Fruit fly (Drosophila melanogaster) whole organism, embryonic: ENCODE measurements around the gene CG6178.

Source experiments
- Abd-B ChIP-seq: fragments of 200-800 bp; sonication (Bioruptor generic); optimal IDR thresholded peaks from 2 replicates; lab custom pipeline; 2018; ENCODE audit warnings: missing biosample characterization, mild to moderate bottlenecking, missing genetic modification characterization, moderate library complexity
- CG10366 ChIP-seq: fragments of 200-800 bp; sonication (Bioruptor generic); IDR thresholded peaks from 2 replicates; pipeline ENCODE4 v1.3.6; 2022; ENCODE audit warnings: missing biosample characterization, missing genetic modification characterization
- CG11696 ChIP-seq: fragments of 200-800 bp; sonication (Bioruptor generic); IDR thresholded peaks from 2 replicates; pipeline ENCODE4 v1.3.6; 2022; ENCODE audit warnings: missing biosample characterization, missing genetic modification characterization
- CG12299 ChIP-seq: fragments of 200-800 bp; sonication (Bioruptor generic); optimal IDR thresholded peaks from 2 replicates; lab custom pipeline; 2018; ENCODE audit warnings: missing biosample characterization, mild to moderate bottlenecking, missing genetic modification characterization
- CG13287 ChIP-seq: fragments of 200-800 bp; sonication (Bioruptor generic); IDR thresholded peaks from 2 replicates; pipeline ENCODE4 v1.3.6; 2022; ENCODE audit warnings: missing biosample characterization, missing genetic modification characterization; ENCODE audit not compliant: partially characterized antibody
- CG14667 ChIP-seq: fragments of 200-800 bp; sonication (Bioruptor generic); IDR thresholded peaks from 2 replicates; pipeline ENCODE4 v1.3.6; 2022; ENCODE audit warnings: missing biosample characterization, missing genetic modification characterization
- CG16863 ChIP-seq: fragments of 200-800 bp; sonication (Bioruptor generic); optimal IDR thresholded peaks from 3 replicates; lab custom pipeline; 2016; ENCODE audit warnings: missing biosample characterization, missing genetic modification characterization
- CG17186 ChIP-seq: fragments of 200-800 bp; sonication (Bioruptor generic); optimal IDR thresholded peaks from 3 replicates; lab custom pipeline; 2017; ENCODE audit warnings: missing biosample characterization, missing genetic modification reagents, missing genetic modification characterization
- CG17912 ChIP-seq: fragments of 200-800 bp; sonication (Bioruptor generic); optimal IDR thresholded peaks from 2 replicates; lab custom pipeline; 2018; ENCODE audit warnings: missing biosample characterization, mild to moderate bottlenecking, missing genetic modification characterization
- CG1832 ChIP-seq: fragments of 200-800 bp; sonication (Bioruptor generic); optimal IDR thresholded peaks from 2 replicates; lab custom pipeline; 2017; ENCODE audit warnings: missing biosample characterization, mild to moderate bottlenecking, missing genetic modification characterization, inconsistent platforms
- CG2875 ChIP-seq: fragments of 200-800 bp; sonication (Bioruptor generic); optimal IDR thresholded peaks from 2 replicates; lab custom pipeline; 2017; ENCODE audit warnings: missing biosample characterization, mild to moderate bottlenecking, missing genetic modification characterization, missing genetic modification reagents
- CG30020 ChIP-seq: fragments of 200-800 bp; optimal IDR thresholded peaks from 2 replicates; lab custom pipeline; 2019; ENCODE audit warnings: missing biosample characterization, mild to moderate bottlenecking, missing genetic modification characterization, moderate library complexity
- CG3065 ChIP-seq: fragments of 200-800 bp; sonication (Bioruptor generic); optimal IDR thresholded peaks from 2 replicates; lab custom pipeline; 2016; ENCODE audit warnings: missing biosample characterization, missing genetic modification characterization
- CG31365 ChIP-seq: fragments of 200-800 bp; sonication (Bioruptor generic); optimal IDR thresholded peaks from 2 replicates; lab custom pipeline; 2018; ENCODE audit warnings: missing biosample characterization, mild to moderate bottlenecking, missing genetic modification characterization
- CG3281 ChIP-seq: fragments of 200-800 bp; sonication (Bioruptor generic); optimal IDR thresholded peaks from 3 replicates; lab custom pipeline; 2017; ENCODE audit warnings: missing biosample characterization, mild to moderate bottlenecking, missing genetic modification characterization
- CG33557 ChIP-seq: fragments of 200-800 bp; sonication (Bioruptor generic); optimal IDR thresholded peaks from 2 replicates; lab custom pipeline; 2019; ENCODE audit warnings: missing biosample characterization, mild to moderate bottlenecking, missing genetic modification characterization, moderate library complexity
- CG34376 ChIP-seq: fragments of 200-800 bp; sonication (Bioruptor generic); optimal IDR thresholded peaks from 2 replicates; lab custom pipeline; 2018; ENCODE audit warnings: missing biosample characterization, mild to moderate bottlenecking, missing genetic modification characterization
- CG7963 ChIP-seq: fragments of 200-800 bp; sonication (Bioruptor generic); IDR thresholded peaks from 3 replicates; pipeline ENCODE4 v1.3.6; 2022; ENCODE audit warnings: missing biosample characterization, missing genetic modification characterization; ENCODE audit not compliant: partially characterized antibody
- CG9609 ChIP-seq: fragments of 200-800 bp; sonication (Bioruptor generic); optimal IDR thresholded peaks from 3 replicates; lab custom pipeline; 2016; ENCODE audit warnings: missing biosample characterization, missing genetic modification characterization
- CG9727 ChIP-seq: fragments of 200-800 bp; sonication (Bioruptor generic); optimal IDR thresholded peaks from 3 replicates; lab custom pipeline; 2017; ENCODE audit warnings: missing biosample characterization, mild to moderate bottlenecking, missing genetic modification characterization
- CG9797 ChIP-seq: fragments of 200-800 bp; sonication (Bioruptor generic); optimal IDR thresholded peaks from 3 replicates; lab custom pipeline; 2018; ENCODE audit warnings: missing biosample characterization, mild to moderate bottlenecking, missing genetic modification characterization
- CG9932 ChIP-seq: fragments of 200-800 bp; sonication (Bioruptor generic); IDR thresholded peaks from 2 replicates; pipeline ENCODE4 v1.3.6; 2022; ENCODE audit warnings: missing biosample characterization, missing genetic modification characterization
- CTCF ChIP-seq: fragments of 200-800 bp; sonication (Bioruptor generic); optimal IDR thresholded peaks from 2 replicates; lab custom pipeline; 2017; ENCODE audit warnings: missing biosample characterization, mild to moderate bottlenecking, missing genetic modification characterization, moderate library complexity
- CoRest ChIP-seq: fragments of 200-800 bp; sonication (Bioruptor generic); optimal IDR thresholded peaks from 3 replicates; lab custom pipeline; 2018; ENCODE audit warnings: missing biosample characterization, mild to moderate bottlenecking, missing genetic modification characterization, moderate library complexity
- Fer3 ChIP-seq: fragments of 200-800 bp; sonication (Bioruptor generic); optimal IDR thresholded peaks from 2 replicates; lab custom pipeline; 2018; ENCODE audit warnings: missing biosample characterization, mild to moderate bottlenecking, missing genetic modification characterization, moderate library complexity
- Hmr ChIP-seq: fragments of 200-800 bp; sonication (Bioruptor generic); optimal IDR thresholded peaks from 3 replicates; lab custom pipeline; 2017; ENCODE audit warnings: mild to moderate bottlenecking, missing biosample characterization, missing genetic modification reagents, missing genetic modification characterization
- Lim3 ChIP-seq: fragments of 200-800 bp; sonication (Bioruptor generic); IDR thresholded peaks from 2 replicates; pipeline ENCODE4 v1.3.6; 2022; ENCODE audit warnings: missing biosample characterization, missing genetic modification characterization
- MTF-1 ChIP-seq: fragments of 200-800 bp; sonication (Bioruptor generic); optimal IDR thresholded peaks from 2 replicates; lab custom pipeline; 2018; ENCODE audit warnings: missing biosample characterization, mild to moderate bottlenecking, missing genetic modification characterization, borderline replicate concordance
- Mad ChIP-seq: fragments of 200-800 bp; sonication (Bioruptor generic); optimal IDR thresholded peaks from 2 replicates; lab custom pipeline; 2016; ENCODE audit warnings: missing biosample characterization, missing genetic modification characterization
- Trl ChIP-seq, 3 experiments: fragments of >200 bp in 2 of 3; fragments of 200-800 bp in 1 of 3; sonication (Bioruptor generic) in 1 of 3; optimal IDR thresholded peaks; 2 replicates in 1 of 3; 3 replicates in 2 of 3; lab custom pipeline; 2016 to 2017; ENCODE audit warnings: missing biosample characterization in 1 of 3, missing genetic modification characterization in 1 of 3
- YL-1 ChIP-seq: fragments of 200-800 bp; sonication (Bioruptor generic); optimal IDR thresholded peaks from 3 replicates; lab custom pipeline; 2017; ENCODE audit warnings: missing biosample characterization, mild to moderate bottlenecking, missing genetic modification characterization
- corto ChIP-seq: fragments of 200-800 bp; sonication (Bioruptor generic); optimal IDR thresholded peaks from 2 replicates; lab custom pipeline; 2016; ENCODE audit warnings: missing biosample characterization, mild to moderate bottlenecking, missing genetic modification characterization, moderate library complexity
- da ChIP-seq: fragments of 200-800 bp; sonication (Bioruptor generic); optimal IDR thresholded peaks from 2 replicates; lab custom pipeline; 2016; ENCODE audit warnings: missing biosample characterization, missing genetic modification characterization
- emc ChIP-seq: fragments of 200-800 bp; sonication (Bioruptor generic); optimal IDR thresholded peaks from 2 replicates; lab custom pipeline; 2016; ENCODE audit warnings: missing biosample characterization, missing genetic modification characterization
- gce ChIP-seq: fragments of 200-800 bp; sonication (Bioruptor generic); IDR thresholded peaks from 3 replicates; pipeline ENCODE4 v1.3.6; 2022; ENCODE audit warnings: missing biosample characterization, missing genetic modification characterization
- kay ChIP-seq: fragments of 200-800 bp; sonication (Bioruptor generic); optimal IDR thresholded peaks from 2 replicates; lab custom pipeline; 2016; ENCODE audit warnings: missing biosample characterization, missing genetic modification characterization
- lbe ChIP-seq: fragments of 200-800 bp; sonication (Bioruptor generic); optimal IDR thresholded peaks from 2 replicates; lab custom pipeline; 2016; ENCODE audit warnings: missing biosample characterization, mild to moderate bottlenecking, missing genetic modification characterization
- mld ChIP-seq: fragments of 200-800 bp; sonication (Bioruptor generic); IDR thresholded peaks from 3 replicates; pipeline ENCODE4 v1.3.6; 2022; ENCODE audit warnings: missing biosample characterization, missing genetic modification characterization; ENCODE audit not compliant: partially characterized antibody
- nerfin-2 ChIP-seq: fragments of 200-800 bp; sonication (Bioruptor generic); IDR thresholded peaks from 2 replicates; pipeline ENCODE4 v1.3.6; 2022; ENCODE audit warnings: missing biosample characterization, missing genetic modification characterization; ENCODE audit not compliant: partially characterized antibody
- pnt ChIP-seq: fragments of 200-800 bp; sonication (Bioruptor generic); optimal IDR thresholded peaks from 3 replicates; lab custom pipeline; 2016; ENCODE audit warnings: missing biosample characterization, missing genetic modification characterization
- psq ChIP-seq: fragments of 200-800 bp; sonication (Bioruptor generic); optimal IDR thresholded peaks from 2 replicates; lab custom pipeline; 2017; ENCODE audit warnings: missing biosample characterization, missing genetic modification characterization
- pzg ChIP-seq: fragments of 200-800 bp; sonication (Bioruptor generic); optimal IDR thresholded peaks from 3 replicates; lab custom pipeline; 2018; ENCODE audit warnings: missing biosample characterization, mild to moderate bottlenecking, missing genetic modification characterization, moderate library complexity
- sim ChIP-seq: fragments of 200-800 bp; sonication (Bioruptor generic); IDR thresholded peaks from 2 replicates; pipeline ENCODE4 v1.3.6; 2022; ENCODE audit warnings: missing biosample characterization, missing genetic modification characterization
- slbo ChIP-seq: fragments of 200-800 bp; sonication (Bioruptor generic); IDR thresholded peaks from 2 replicates; pipeline ENCODE4 v1.3.6; 2022; ENCODE audit warnings: missing biosample characterization, missing genetic modification characterization
- stwl ChIP-seq: fragments of 200-800 bp; sonication (Bioruptor generic); optimal IDR thresholded peaks from 3 replicates; lab custom pipeline; 2018; ENCODE audit warnings: missing biosample characterization, mild to moderate bottlenecking, missing genetic modification characterization, moderate library complexity
- trem ChIP-seq: fragments of 200-800 bp; optimal IDR thresholded peaks from 3 replicates; lab custom pipeline; 2019; ENCODE audit warnings: missing biosample characterization, mild to moderate bottlenecking, missing genetic modification characterization, moderate library complexity
- trh ChIP-seq: fragments of 200-800 bp; sonication (Bioruptor generic); optimal IDR thresholded peaks from 2 replicates; lab custom pipeline; 2016; ENCODE audit warnings: missing biosample characterization, missing genetic modification characterization
- zen2 ChIP-seq: fragments of 200-800 bp; sonication (Bioruptor generic); IDR thresholded peaks from 3 replicates; pipeline ENCODE4 v1.3.6; 2022; ENCODE audit warnings: missing biosample characterization, missing genetic modification characterization; ENCODE audit not compliant: partially characterized antibody

CG6178 gene

dm6 chr3R:24151924-24152809, at the start of gene CG6178, which contains the start of gene p38a (continued):
- TF ChIP-seq CG16863 = peak; percentile 28
- no peak for TF ChIP-seq nerfin-2 (GFP tag; lab: Robert Waterston, UW)
- TF ChIP-seq zen2 (GFP tag; lab: Robert Waterston, UW) = no peak
- peak; percentile 93 for TF ChIP-seq trem
- peak; percentile 99 for TF ChIP-seq CoRest (tag; lab: Kevin White, UChicago)
- peak; percentile 7 for TF ChIP-seq CG9797
- TF ChIP-seq Hmr (GFP tag; lab: Kevin White, UChicago) = peak; percentile 98
- TF ChIP-seq CG2875 (GFP tag; lab: Kevin White, UChicago) = peak; percentile 89
- peak; percentile 91 for TF ChIP-seq CG17912 (GFP tag; lab: Kevin White, UChicago)
- peak; percentile 76 for TF ChIP-seq stwl (tag; lab: Kevin White, UChicago)
- peak; percentile 98 for TF ChIP-seq Fer3 (tag; lab: Kevin White, UChicago)
- peak; percentile 96 for TF ChIP-seq CG10366 (GFP tag; lab: Robert Waterston, UW)
- peak; percentile 84 for TF ChIP-seq trh (GFP tag; lab: Kevin White, UChicago)
- TF ChIP-seq CG11696 (GFP tag; lab: Robert Waterston, UW) = peak; percentile 81
- peak; percentile 74 for TF ChIP-seq MTF-1 (GFP tag; lab: Kevin White, UChicago)
- TF ChIP-seq pnt = peak; percentile 53
- TF ChIP-seq lbe (GFP tag; lab: Kevin White, UChicago) = peak; percentile 84
- peak; percentile 73 for TF ChIP-seq Mad (GFP tag; lab: Kevin White, UChicago)
- TF ChIP-seq slbo (GFP tag; lab: Robert Waterston, UW) = peak; percentile 98
- TF ChIP-seq CG9727 (GFP tag; lab: Kevin White, UChicago) = peak; percentile 98
- TF ChIP-seq CG1832 = no peak
- peak; percentile 81 for TF ChIP-seq corto (GFP tag; lab: Kevin White, UChicago)
- TF ChIP-seq Abd-B (GFP tag; lab: Kevin White, UChicago) = peak; percentile 99
- peak; percentile 90 for TF ChIP-seq psq (GFP tag; lab: Kevin White, UChicago)
- TF ChIP-seq CG9932 = peak; percentile 97
- peak; percentile 78 for TF ChIP-seq YL-1
- peak; percentile 99 for TF ChIP-seq CG3281
- TF ChIP-seq CG9609 (GFP tag; lab: Kevin White, UChicago) = peak; percentile 64
- TF ChIP-seq da (GFP tag; lab: Kevin White, UChicago) = no peak
- TF ChIP-seq kay = peak; percentile 92
- no peak for TF ChIP-seq CG13287
- TF ChIP-seq CG30020 (tag; lab: Kevin White, UChicago) = peak; percentile 88
- peak; percentile 9 for TF ChIP-seq CG31365 (tag; lab: Kevin White, UChicago)
- TF ChIP-seq CG14667 (GFP tag; lab: Robert Waterston, UW) = peak; percentile 96
- TF ChIP-seq CG33557 (GFP tag; lab: Kevin White, UChicago) = peak; percentile 84
- TF ChIP-seq sim (GFP tag; lab: Robert Waterston, UW) = peak; percentile 89
- peak; percentile 48 for TF ChIP-seq CTCF (GFP tag; lab: Kevin White, UChicago)
- TF ChIP-seq Trl (optimal IDR thresholded peaks at IDR 0.05; lab: Kevin White, UChicago) = no peak
- TF ChIP-seq Trl (GFP tag; optimal IDR thresholded peaks at IDR 0.05; lab: Kevin White, UChicago) = peak; percentile 15
- peak; percentile 77 for TF ChIP-seq CG3065 (GFP tag; lab: Kevin White, UChicago)
- no peak for TF ChIP-seq CG7963 (GFP tag; lab: Robert Waterston, UW)
- TF ChIP-seq gce (GFP tag; lab: Robert Waterston, UW) = peak; percentile 90
- peak; percentile 94 for TF ChIP-seq CG12299 (tag; lab: Kevin White, UChicago)
- peak; percentile 68 for TF ChIP-seq CG34376
- TF ChIP-seq pzg (GFP tag; lab: Kevin White, UChicago) = peak; percentile 52
- TF ChIP-seq Lim3 (GFP tag; lab: Robert Waterston, UW) = peak; percentile 94
- no peak for TF ChIP-seq mld
- peak; percentile 49 for TF ChIP-seq emc
- no peak for TF ChIP-seq CG17186 (GFP tag; lab: Kevin White, UChicago)
